Worm (Caenorhabditis elegans) whole organism, late embryonic: Measurements from ENCODE around the gene wdfy-2.

Source experiments
- ceh-48 ChIP-seq: sonication (generic microtip); optimal IDR thresholded peaks from 2 replicates; lab custom pipeline; 2016; ENCODE audit warnings: missing genetic modification characterization, inconsistent platforms, missing compliant biosample characterization
- sox-4 ChIP-seq: sonication (generic microtip); optimal IDR thresholded peaks from 2 replicates; lab custom pipeline; 2017; ENCODE audit warnings: mild to moderate bottlenecking, missing genetic modification characterization, inconsistent platforms, missing compliant biosample characterization

DNA sequence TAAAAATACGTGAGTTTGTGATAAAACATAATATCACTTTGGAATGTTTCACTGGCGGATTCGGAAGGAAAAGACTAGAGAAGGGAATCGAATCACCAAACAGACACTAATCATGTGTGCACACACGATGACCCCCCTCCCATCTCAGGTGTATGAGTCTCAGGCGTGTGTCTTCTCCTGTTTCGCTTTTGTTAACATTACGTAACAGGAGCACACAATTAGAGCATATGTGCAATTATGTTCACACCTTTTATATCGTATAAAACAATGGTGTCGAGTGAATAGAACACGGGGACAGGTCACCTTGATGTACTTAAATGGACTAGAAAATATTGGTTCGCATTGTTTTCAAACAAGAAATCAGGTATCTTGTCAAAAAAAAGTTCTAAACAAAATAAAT, 2.9 kb upstream of the wdfy-2 start:
- TF ChIP-seq sox-4 (tag; lab: Kevin White, UChicago) = no peak
- no peak for TF ChIP-seq ceh-48 (tag; lab: Kevin White, UChicago)
